Worm (Caenorhabditis elegans) whole organism, L4 larva: ENCODE data around the gene str-4.

Experiments used
- D1046.2 ChIP-seq: fragments of 200-800 bp; sonication (Bioruptor generic); IDR thresholded peaks from 2 replicates; pipeline ENCODE4 v1.3.6; 2022; ENCODE audit warnings: missing genetic modification characterization, missing compliant biosample characterization
- F10B5.3 ChIP-seq: sonication (generic microtip); optimal IDR thresholded peaks from 2 replicates; lab custom pipeline; 2016; ENCODE audit warnings: mild to moderate bottlenecking, missing genetic modification characterization, missing compliant biosample characterization
- F26F4.8 ChIP-seq: fragments of 200-800 bp; sonication (Bioruptor generic); conservative IDR thresholded peaks from 2 replicates; pipeline ENCODE4 v1.3.6; 2022; ENCODE audit warnings: missing genetic modification characterization, missing compliant biosample characterization
- F44E2.7 ChIP-seq: fragments of 200-800 bp; sonication (Bioruptor generic); IDR thresholded peaks from 2 replicates; pipeline ENCODE4 v2.1.2; 2022; ENCODE audit warnings: missing genetic modification characterization, missing compliant biosample characterization
- aha-1 ChIP-seq: fragments of 150-350 bp; peaks from one replicate; lab custom pipeline; 2014; ENCODE audit warnings: missing biosample characterization, missing genetic modification characterization
- arid-1 ChIP-seq: fragments of 200-800 bp; sonication (Bioruptor generic); conservative IDR thresholded peaks from 2 replicates; pipeline ENCODE4 v1.3.6; 2022; ENCODE audit warnings: missing genetic modification reagents, missing genetic modification characterization, missing compliant biosample characterization
- ceh-20 ChIP-seq: fragments of 200-800 bp; sonication (Bioruptor generic); IDR thresholded peaks from 2 replicates; pipeline ENCODE4 v1.3.6; 2022; ENCODE audit warnings: missing genetic modification reagents, missing genetic modification characterization, missing compliant biosample characterization
- cey-2 ChIP-seq: sonication (generic microtip); optimal IDR thresholded peaks from 3 replicates; lab custom pipeline; 2017; ENCODE audit warnings: missing genetic modification characterization, mild to moderate bottlenecking, missing compliant biosample characterization, antibody characterized with exemption, borderline replicate concordance; ENCODE audit not compliant: insufficient read depth
- daf-12 ChIP-seq: fragments of 150-350 bp; optimal IDR thresholded peaks from 2 replicates; lab custom pipeline; 2014; ENCODE audit warnings: missing biosample characterization, missing genetic modification reagents, missing genetic modification characterization
- daf-16 ChIP-seq, 3 experiments: sonication (generic microtip); optimal IDR thresholded peaks; 2 replicates each; lab custom pipeline; 2016 to 2017; ENCODE audit warnings: missing genetic modification characterization in 3 of 3, missing genetic modification reagents in 3 of 3, mild to moderate bottlenecking in 2 of 3, missing compliant biosample characterization in 2 of 3, missing biosample characterization in 1 of 3, moderate library complexity in 1 of 3
- daf-19 ChIP-seq: fragments of 200-800 bp; sonication (Bioruptor generic); conservative IDR thresholded peaks from 2 replicates; pipeline ENCODE4 v1.3.6; 2022; ENCODE audit warnings: missing genetic modification characterization, missing compliant biosample characterization
- dmd-6 ChIP-seq: fragments of 200-800 bp; sonication (Bioruptor generic); IDR thresholded peaks from 2 replicates; pipeline ENCODE4 v1.3.6; 2022; ENCODE audit warnings: missing genetic modification reagents, missing genetic modification characterization, missing compliant biosample characterization
- dve-1 ChIP-seq: sonication (generic microtip); optimal IDR thresholded peaks from 2 replicates; lab custom pipeline; 2017; ENCODE audit warnings: antibody characterized with exemption, mild to moderate bottlenecking, missing genetic modification characterization, missing compliant biosample characterization; ENCODE audit not compliant: insufficient read depth
- egl-43 ChIP-seq: fragments of 200-800 bp; sonication (Bioruptor generic); IDR thresholded peaks from 2 replicates; pipeline ENCODE4 v1.3.6; 2022; ENCODE audit warnings: missing genetic modification reagents, missing genetic modification characterization, missing compliant biosample characterization
- fkh-10 ChIP-seq: fragments of 150-350 bp; optimal IDR thresholded peaks from 2 replicates; lab custom pipeline; 2014; ENCODE audit warnings: missing biosample characterization, missing genetic modification reagents, missing genetic modification characterization
- hlh-30 ChIP-seq: sonication (generic microtip); optimal IDR thresholded peaks from 2 replicates; lab custom pipeline; 2017; ENCODE audit warnings: antibody characterized with exemption, mild to moderate bottlenecking, missing genetic modification characterization, missing compliant biosample characterization; ENCODE audit not compliant: insufficient read depth
- lin-1 ChIP-seq: fragments of 200-800 bp; sonication (Bioruptor generic); IDR thresholded peaks from 2 replicates; pipeline ENCODE4 v1.3.6; 2022; ENCODE audit warnings: missing genetic modification reagents, missing genetic modification characterization, missing compliant biosample characterization
- lin-38 ChIP-seq: fragments of 200-800 bp; sonication (Bioruptor generic); IDR thresholded peaks from 2 replicates; pipeline ENCODE4 v1.3.6; 2022; ENCODE audit warnings: missing genetic modification reagents, missing genetic modification characterization, missing compliant biosample characterization
- mdl-1 ChIP-seq, 2 experiments: fragments of 150-350 bp in 1 of 2; sonication (generic microtip) in 1 of 2; optimal IDR thresholded peaks; 2 replicates each; lab custom pipeline; 2014 to 2017; ENCODE audit warnings: missing biosample characterization in 2 of 2, missing genetic modification characterization in 2 of 2
- mxl-2 ChIP-seq: fragments of 200-800 bp; sonication (Bioruptor generic); conservative IDR thresholded peaks from 2 replicates; pipeline ENCODE4 v1.3.6; 2022; ENCODE audit warnings: missing genetic modification reagents, missing genetic modification characterization, missing compliant biosample characterization
- mxl-3 ChIP-seq: fragments of 200-800 bp; sonication (Bioruptor generic); optimal IDR thresholded peaks from 2 replicates; lab custom pipeline; 2018; ENCODE audit warnings: mild to moderate bottlenecking, missing genetic modification characterization, missing compliant biosample characterization
- nhr-11 ChIP-seq: fragments of 150-350 bp; optimal IDR thresholded peaks from 2 replicates; lab custom pipeline; 2014; ENCODE audit warnings: missing biosample characterization, missing genetic modification characterization
- nhr-237 ChIP-seq: sonication (generic microtip); optimal IDR thresholded peaks from 2 replicates; lab custom pipeline; 2017; ENCODE audit warnings: missing biosample characterization, missing genetic modification characterization
- nhr-28 ChIP-seq: fragments of 150-350 bp; optimal IDR thresholded peaks from 2 replicates; lab custom pipeline; 2014; ENCODE audit warnings: missing biosample characterization, missing genetic modification characterization
- nhr-41 ChIP-seq: fragments of 200-800 bp; sonication (Bioruptor generic); IDR thresholded peaks from 2 replicates; pipeline ENCODE4 v1.3.6; 2022; ENCODE audit warnings: missing genetic modification reagents, missing genetic modification characterization, missing compliant biosample characterization
- nhr-42 ChIP-seq: fragments of 200-800 bp; sonication (Bioruptor generic); IDR thresholded peaks from 2 replicates; pipeline ENCODE4 v1.3.6; 2022; ENCODE audit warnings: missing genetic modification characterization, missing compliant biosample characterization
- nhr-77 ChIP-seq: fragments of 150-350 bp; optimal IDR thresholded peaks from 2 replicates; lab custom pipeline; 2014; ENCODE audit warnings: missing biosample characterization, missing genetic modification characterization
- tag-97 ChIP-seq: fragments of 200-800 bp; sonication (Bioruptor generic); IDR thresholded peaks from 2 replicates; pipeline ENCODE4 v1.3.6; 2022; ENCODE audit warnings: missing genetic modification characterization, missing compliant biosample characterization
- unc-130 ChIP-seq: sonication (generic microtip); optimal IDR thresholded peaks from 2 replicates; lab custom pipeline; 2016; ENCODE audit warnings: missing genetic modification reagents, missing genetic modification characterization, missing compliant biosample characterization
- unc-62 ChIP-seq, 3 experiments: fragments of 150-350 bp in 1 of 3; sonication (generic microtip); optimal IDR thresholded peaks in 2 of 3; peaks in 1 of 3; 1 replicate in 1 of 3; 2 replicates in 2 of 3; lab custom pipeline; 2014 to 2017; ENCODE audit warnings: missing biosample characterization in 3 of 3, missing genetic modification characterization in 3 of 3, missing genetic modification reagents in 3 of 3, missing genotype in 1 of 3
- zag-1 ChIP-seq: fragments of 150-350 bp; optimal IDR thresholded peaks from 2 replicates; lab custom pipeline; 2014; ENCODE audit warnings: missing biosample characterization, missing genetic modification characterization
- zip-11 ChIP-seq: fragments of 200-800 bp; sonication (Bioruptor generic); IDR thresholded peaks from 2 replicates; pipeline ENCODE4 v1.3.6; 2022; ENCODE audit warnings: missing genetic modification characterization, missing compliant biosample characterization
- ztf-11 ChIP-seq: fragments of 150-350 bp; optimal IDR thresholded peaks from 2 replicates; lab custom pipeline; 2014; ENCODE audit warnings: missing biosample characterization, missing genetic modification characterization
- ztf-7 ChIP-seq: fragments of 150-350 bp; optimal IDR thresholded peaks from 2 replicates; lab custom pipeline; 2014; ENCODE audit warnings: missing biosample characterization, missing genetic modification characterization

The str-4 gene

ce11 chrV:13334447-13334846 lies 5.1 kb downstream of the str-4 start:
- no peak for TF ChIP-seq zip-11 (GFP tag; lab: Robert Waterston, UW)
- peak; percentile 60 for TF ChIP-seq hlh-30 (tag; lab: Kevin White, UChicago)
- TF ChIP-seq nhr-11 (tag; lab: Kevin White, UChicago) = no peak

DNA sequence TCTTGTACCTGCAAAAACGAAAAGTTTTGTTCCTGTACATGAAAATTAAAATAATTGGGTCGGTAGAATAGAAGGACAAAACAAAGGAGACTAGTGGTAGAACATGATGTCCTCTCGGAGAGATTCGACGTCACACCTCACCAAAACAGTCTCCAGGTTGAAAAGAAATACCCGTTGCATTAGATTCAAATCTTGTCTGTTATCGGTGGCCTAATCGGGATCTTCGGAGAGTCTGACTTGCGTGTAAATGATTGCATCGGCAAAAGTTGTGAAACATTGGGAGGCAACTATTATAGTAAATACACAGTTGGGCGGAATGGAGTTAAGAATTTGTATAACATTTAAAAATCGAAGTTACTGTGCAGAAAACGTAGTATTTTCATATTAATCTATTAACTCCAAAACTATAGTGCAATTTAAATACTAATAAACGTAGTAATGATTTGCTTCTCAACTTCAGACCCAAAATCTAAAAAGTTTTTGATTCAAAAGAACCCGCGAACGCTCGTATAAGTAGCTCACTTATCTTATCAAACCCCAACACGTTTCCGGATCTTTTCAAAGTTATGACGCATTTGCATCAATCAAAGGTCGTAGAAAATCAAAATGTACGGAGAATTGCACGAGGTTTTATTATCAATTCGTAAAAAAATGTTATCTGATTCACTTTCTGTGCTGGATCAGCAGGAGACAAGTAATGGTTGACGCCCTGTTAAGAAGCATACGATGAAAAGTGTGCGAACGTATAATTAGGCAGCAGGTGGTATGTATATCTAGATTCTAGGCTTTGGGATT lies 6.0 kb downstream of the str-4 start, which contains the start of gene nhr-168:
TSS of gene nhr-168 (minus strand) at position 486 of the 795 bp plus-strand sequence.
- TF ChIP-seq arid-1 (GFP tag; lab: Robert Waterston, UW) = no peak
- TF ChIP-seq dmd-6 (GFP tag; lab: Robert Waterston, UW) = peak; percentile 88
- peak; percentile 58 for TF ChIP-seq nhr-77 (tag; lab: Kevin White, UChicago)
- peak; percentile 55 for TF ChIP-seq nhr-28 (tag; lab: Kevin White, UChicago)
- TF ChIP-seq tag-97 (GFP tag; lab: Robert Waterston, UW) = no peak
- no peak for TF ChIP-seq lin-38 (GFP tag; lab: Robert Waterston, UW)
- TF ChIP-seq D1046.2 (GFP tag; lab: Robert Waterston, UW) = no peak
- TF ChIP-seq mdl-1 (tag; optimal IDR thresholded peaks at IDR 0.05; lab: Kevin White, UChicago) = peak in 1 of 2 experiments; percentile 50
- TF ChIP-seq dve-1 (tag; lab: Kevin White, UChicago) = peak; percentile 49
- TF ChIP-seq nhr-11 (tag; lab: Kevin White, UChicago) = no peak
- no peak for TF ChIP-seq ceh-20 (GFP tag; lab: Robert Waterston, UW)
- no peak for TF ChIP-seq zag-1 (tag; lab: Kevin White, UChicago)
- TF ChIP-seq unc-62 (GFP tag; optimal IDR thresholded peaks at IDR 0.05 in 1 of 2; lab: Kevin White, UChicago) = peak in 1 of 2 experiments; percentile 30
- no peak for TF ChIP-seq unc-62 (tag; optimal IDR thresholded peaks at IDR 0.05; lab: Kevin White, UChicago)
- no peak for TF ChIP-seq egl-43 (GFP tag; lab: Robert Waterston, UW)
- TF ChIP-seq zip-11 (GFP tag; lab: Robert Waterston, UW) = no peak
- no peak for TF ChIP-seq nhr-41
- TF ChIP-seq daf-12 (tag; lab: Kevin White, UChicago) = no peak
- peak; percentile 6 for TF ChIP-seq hlh-30 (tag; lab: Kevin White, UChicago)
- no peak for TF ChIP-seq nhr-237
- peak; percentile 20 for TF ChIP-seq mxl-3 (GFP tag; lab: Kevin White, UChicago)
- TF ChIP-seq cey-2 (tag; lab: Kevin White, UChicago) = no peak
- TF ChIP-seq fkh-10 (GFP tag; lab: Kevin White, UChicago) = no peak
- TF ChIP-seq unc-130 (GFP tag; lab: Kevin White, UChicago) = no peak
- TF ChIP-seq lin-1 = 0 out of 2 replicates have a peak, but pooled peaks have one; percentile 25
- no peak for TF ChIP-seq F26F4.8
- TF ChIP-seq ztf-7 = no peak
- no peak for TF ChIP-seq daf-16 (GFP tag; optimal IDR thresholded peaks at IDR 0.05; lab: Kevin White, UChicago)
- TF ChIP-seq daf-16 (tag; optimal IDR thresholded peaks at IDR 0.05; lab: Kevin White, UChicago) = peak; percentile 32
- TF ChIP-seq mxl-2 (GFP tag; lab: Robert Waterston, UW) = no peak

ce11 chrV:13330919-13331318 lies 8.6 kb downstream of the str-4 start, which contains the start of gene nhr-129:
Gene nhr-129, minus strand, starts transcription at chrV:13331019.
- TF ChIP-seq F10B5.3 (no peak), dmd-6 (GFP tag; lab: Robert Waterston, UW) (no peak), mxl-2 (GFP tag; lab: Robert Waterston, UW) (no peak), ztf-11 (tag; lab: Kevin White, UChicago) (no peak), daf-19 (GFP tag; lab: Robert Waterston, UW) (no peak), nhr-28 (tag; lab: Kevin White, UChicago) (no peak), aha-1 (tag; lab: Kevin White, UChicago) (no peak), unc-62 (GFP tag; optimal IDR thresholded peaks at IDR 0.05 in 1 of 2; lab: Kevin White, UChicago) (no peak), unc-62 (tag; optimal IDR thresholded peaks at IDR 0.05; lab: Kevin White, UChicago) (no peak), F44E2.7 (GFP tag; lab: Robert Waterston, UW) (no peak), nhr-42 (GFP tag; lab: Robert Waterston, UW) (no peak)
